Fruit fly (Drosophila melanogaster): ENCODE measurements around the gene btl.

btl gene

dm6 chr3L:14111411-14111810 lies 35.8 kb downstream of the btl start (continued):
- no peak for TF ChIP-seq fru (optimal IDR thresholded peaks at IDR 0.05)
- no peak for TF ChIP-seq Hand (GFP tag; optimal IDR thresholded peaks at IDR 0.05)
- TF ChIP-seq CG17361 (GFP tag; IDR thresholded peaks at IDR 0.05) = peak; percentile 54; the same call in 1 of the 3 replicates
- no peak; the same call in 1 of the 2 replicates for TF ChIP-seq tna (GFP tag; IDR thresholded peaks at IDR 0.05; ENCODE audit: partially characterized antibody)
- TF ChIP-seq CG15011 (GFP tag; optimal IDR thresholded peaks at IDR 0.05) = no peak
- TF ChIP-seq z (GFP tag; IDR thresholded peaks at IDR 0.05) = no peak
- peak; percentile 43 for TF ChIP-seq Bteb2 (GFP tag; optimal IDR thresholded peaks at IDR 0.05)
- peak; percentile 29; the same call in 1 of the 2 replicates for TF ChIP-seq Atf6 (GFP tag; IDR thresholded peaks at IDR 0.05)
- no peak for TF ChIP-seq Dfd (GFP tag; optimal IDR thresholded peaks at IDR 0.05)
- TF ChIP-seq chn (GFP tag; optimal IDR thresholded peaks at IDR 0.05) = peak; percentile 85
- peak; percentile 76 for TF ChIP-seq zfh2 (GFP tag; optimal IDR thresholded peaks at IDR 0.05)
- TF ChIP-seq h (optimal IDR thresholded peaks at IDR 0.05) = no peak
- peak in 1 of 3 experiments; percentile 64 for TF ChIP-seq Stat92E (GFP tag; optimal IDR thresholded peaks at IDR 0.05)
- TF ChIP-seq Ssrp (tag; optimal IDR thresholded peaks at IDR 0.05) = peak; percentile 72
- TF ChIP-seq hth (optimal IDR thresholded peaks at IDR 0.05) = no peak
- TF ChIP-seq HLH54F (GFP tag; optimal IDR thresholded peaks at IDR 0.05) = peak; percentile 90
- no peak for TF ChIP-seq Dref (GFP tag; IDR thresholded peaks at IDR 0.05)
- TF ChIP-seq sqz (GFP tag; optimal IDR thresholded peaks at IDR 0.05) = no peak
- peak; percentile 24 for TF ChIP-seq CG4328 (GFP tag; optimal IDR thresholded peaks at IDR 0.05)
- TF ChIP-seq CG3163 (GFP tag; optimal IDR thresholded peaks at IDR 0.05) = peak; percentile 80
- TF ChIP-seq Rfx (GFP tag; IDR thresholded peaks at IDR 0.05) = peak; percentile 94
- TF ChIP-seq luna (GFP tag; optimal IDR thresholded peaks at IDR 0.05) = peak; percentile 78
- TF ChIP-seq CrebB (tag; optimal IDR thresholded peaks at IDR 0.05) = no peak
- TF ChIP-seq CG1647 (GFP tag; optimal IDR thresholded peaks at IDR 0.05) = peak; percentile 80
- TF ChIP-seq schlank (tag; optimal IDR thresholded peaks at IDR 0.05) = peak; percentile 5
- peak; percentile 73 for TF ChIP-seq CG17359 (tag; optimal IDR thresholded peaks at IDR 0.05)
- TF ChIP-seq E2f1 (GFP tag; IDR thresholded peaks at IDR 0.05) = peak; percentile 67
- TF ChIP-seq CG6654 (GFP tag; optimal IDR thresholded peaks at IDR 0.05) = no peak
- TF ChIP-seq CG14014 (GFP tag; IDR thresholded peaks at IDR 0.05) = peak; percentile 80
- peak; percentile 86 for TF ChIP-seq Sox102F (GFP tag; optimal IDR thresholded peaks at IDR 0.05)
- TF ChIP-seq Doc3 (GFP tag; IDR thresholded peaks at IDR 0.05; ENCODE audit: partially characterized antibody) = no peak
- TF ChIP-seq Sry-β (GFP tag; optimal IDR thresholded peaks at IDR 0.05) = no peak
- peak; percentile 69; the same call in 1 of the 2 replicates for TF ChIP-seq ttk (GFP tag; IDR thresholded peaks at IDR 0.05)
- peak; percentile 64 for TF ChIP-seq Xrp1 (GFP tag; IDR thresholded peaks at IDR 0.05)
- peak; percentile 55 to 79 for TF ChIP-seq Hr51 (GFP tag; optimal IDR thresholded peaks at IDR 0.05)
- peak; percentile 62 for TF ChIP-seq CG4854 (GFP tag; optimal IDR thresholded peaks at IDR 0.05)
- TF ChIP-seq bab2 (GFP tag; optimal IDR thresholded peaks at IDR 0.05) = peak; percentile 91
- peak; percentile 40 for TF ChIP-seq Scr (GFP tag; IDR thresholded peaks at IDR 0.05; ENCODE audit: partially characterized antibody)
- peak; percentile 52 for TF ChIP-seq CG13775 (GFP tag; optimal IDR thresholded peaks at IDR 0.05)
- TF ChIP-seq CG6854 (GFP tag; optimal IDR thresholded peaks at IDR 0.05) = no peak
- TF ChIP-seq zen2 (GFP tag; IDR thresholded peaks at IDR 0.05; ENCODE audit: partially characterized antibody) = no peak
- peak; percentile 83 for TF ChIP-seq nmo (GFP tag; optimal IDR thresholded peaks at IDR 0.05)
- no peak for TF ChIP-seq D (optimal IDR thresholded peaks at IDR 0.05)
- TF ChIP-seq D (GFP tag; optimal IDR thresholded peaks at IDR 0.05) = peak; percentile 13
- peak; percentile 85 for TF ChIP-seq CG16815 (GFP tag; optimal IDR thresholded peaks at IDR 0.05)
- peak; percentile 70 for TF ChIP-seq NC2α (GFP tag; optimal IDR thresholded peaks at IDR 0.05)
- TF ChIP-seq Hr3 (GFP tag; optimal IDR thresholded peaks at IDR 0.05) = peak; percentile 88
- TF ChIP-seq Dbx (GFP tag; IDR thresholded peaks at IDR 0.05) = peak; percentile 80
- no peak for TF ChIP-seq hbn (GFP tag; IDR thresholded peaks at IDR 0.05; ENCODE audit: partially characterized antibody)
- TF ChIP-seq CG17328 (GFP tag; IDR thresholded peaks at IDR 0.05) = peak; percentile 65
- peak; percentile 47; the same call in 1 of the 2 replicates for TF ChIP-seq rib (GFP tag; IDR thresholded peaks at IDR 0.05)
- no peak; the same call in 1 of the 2 replicates for TF ChIP-seq Oaz (GFP tag; IDR thresholded peaks at IDR 0.05)
